Fruit fly (Drosophila melanogaster) whole organism, embryonic: ENCODE results near the gene Arpc4.

Source experiments
- Bgb ChIP-seq: fragments of 200-800 bp; sonication (Bioruptor generic); IDR thresholded peaks from 2 replicates; pipeline ENCODE4 v1.3.6; 2022; ENCODE audit warnings: missing biosample characterization, missing genetic modification characterization; ENCODE audit not compliant: partially characterized antibody
- CG10462 ChIP-seq: fragments of 200-800 bp; sonication (Bioruptor generic); optimal IDR thresholded peaks from 2 replicates; lab custom pipeline; 2016; ENCODE audit warnings: missing biosample characterization, missing genetic modification characterization
- CG12155 ChIP-seq: fragments of 200-800 bp; sonication (Bioruptor generic); optimal IDR thresholded peaks from 3 replicates; lab custom pipeline; 2016; ENCODE audit warnings: missing biosample characterization, missing genetic modification characterization
- CG12769 ChIP-seq: fragments of 200-800 bp; sonication (Bioruptor generic); optimal IDR thresholded peaks from 2 replicates; lab custom pipeline; 2019; ENCODE audit warnings: missing biosample characterization, mild to moderate bottlenecking, missing genetic modification characterization, moderate library complexity
- CG13123 ChIP-seq: fragments of 200-800 bp; sonication (Bioruptor generic); optimal IDR thresholded peaks from 2 replicates; lab custom pipeline; 2016; ENCODE audit warnings: missing biosample characterization, missing genetic modification characterization
- CG13287 ChIP-seq: fragments of 200-800 bp; sonication (Bioruptor generic); IDR thresholded peaks from 2 replicates; pipeline ENCODE4 v1.3.6; 2022; ENCODE audit warnings: missing biosample characterization, missing genetic modification characterization; ENCODE audit not compliant: partially characterized antibody
- CG13894 ChIP-seq: fragments of 200-800 bp; sonication (Bioruptor generic); optimal IDR thresholded peaks from 3 replicates; lab custom pipeline; 2018; ENCODE audit warnings: missing biosample characterization, mild to moderate bottlenecking, missing genetic modification characterization, moderate library complexity
- CG15011 ChIP-seq: fragments of 200-800 bp; sonication (Bioruptor generic); optimal IDR thresholded peaks from 3 replicates; lab custom pipeline; 2018; ENCODE audit warnings: missing biosample characterization, mild to moderate bottlenecking, missing genetic modification characterization
- CG1529 ChIP-seq: fragments of 200-800 bp; sonication (Bioruptor generic); optimal IDR thresholded peaks from 3 replicates; lab custom pipeline; 2018; ENCODE audit warnings: missing biosample characterization, missing genetic modification characterization
- CG18599 ChIP-seq: fragments of 200-800 bp; sonication (Bioruptor generic); optimal IDR thresholded peaks from 3 replicates; lab custom pipeline; 2017; ENCODE audit warnings: missing biosample characterization, missing genetic modification characterization, mild to moderate bottlenecking, moderate library complexity, missing genetic modification reagents
- CG2199 ChIP-seq: fragments of 200-800 bp; sonication (Bioruptor generic); IDR thresholded peaks from 3 replicates; pipeline ENCODE4 v1.3.6; 2022; ENCODE audit warnings: missing biosample characterization, missing genetic modification characterization
- CG2202 ChIP-seq: fragments of 200-800 bp; sonication (Bioruptor generic); optimal IDR thresholded peaks from 2 replicates; lab custom pipeline; 2018; ENCODE audit warnings: missing biosample characterization, mild to moderate bottlenecking, missing genetic modification characterization
- CG31441 ChIP-seq: fragments of 200-800 bp; sonication (Bioruptor generic); IDR thresholded peaks from 2 replicates; pipeline ENCODE4 v1.3.6; 2022; ENCODE audit warnings: missing biosample characterization, missing genetic modification characterization
- CG32532 ChIP-seq: fragments of 200-800 bp; sonication (Bioruptor generic); IDR thresholded peaks from 2 replicates; pipeline ENCODE4 v1.3.6; 2022; ENCODE audit warnings: missing biosample characterization, missing genetic modification characterization
- CG5180 ChIP-seq: fragments of 200-800 bp; sonication (Bioruptor generic); optimal IDR thresholded peaks from 3 replicates; lab custom pipeline; 2017; ENCODE audit warnings: missing biosample characterization, missing genetic modification characterization, mild to moderate bottlenecking, moderate library complexity, missing genetic modification reagents
- CG6175 ChIP-seq: fragments of 200-800 bp; sonication (Bioruptor generic); IDR thresholded peaks from 3 replicates; pipeline ENCODE4 v1.3.6; 2022; ENCODE audit warnings: missing biosample characterization, missing genetic modification characterization
- CG6765 ChIP-seq: fragments of 200-800 bp; sonication (Bioruptor generic); optimal IDR thresholded peaks from 3 replicates; lab custom pipeline; 2017; ENCODE audit warnings: missing biosample characterization, mild to moderate bottlenecking, missing genetic modification characterization
- CG8478 ChIP-seq: fragments of >200 bp; optimal IDR thresholded peaks from 2 replicates; lab custom pipeline; 2018
- CG9932 ChIP-seq: fragments of 200-800 bp; sonication (Bioruptor generic); IDR thresholded peaks from 2 replicates; pipeline ENCODE4 v1.3.6; 2022; ENCODE audit warnings: missing biosample characterization, missing genetic modification characterization
- Dll ChIP-seq: fragments of 200-800 bp; sonication (Bioruptor generic); IDR thresholded peaks from 4 replicates; pipeline ENCODE4 v1.3.6; 2022; ENCODE audit warnings: missing biosample characterization, missing genetic modification characterization; ENCODE audit not compliant: partially characterized antibody
- Elba2 ChIP-seq: fragments of 200-800 bp; sonication (Bioruptor generic); optimal IDR thresholded peaks from 3 replicates; lab custom pipeline; 2016; ENCODE audit warnings: missing biosample characterization, missing genetic modification characterization
- Jarid2 ChIP-seq: fragments of 200-800 bp; sonication (Bioruptor generic); optimal IDR thresholded peaks from 3 replicates; lab custom pipeline; 2017; ENCODE audit warnings: mild to moderate bottlenecking, missing biosample characterization, missing genetic modification reagents, missing genetic modification characterization
- Poxn ChIP-seq: fragments of 200-800 bp; sonication (Bioruptor generic); IDR thresholded peaks from 2 replicates; pipeline ENCODE4 v1.3.6; 2022; ENCODE audit warnings: missing biosample characterization, missing genetic modification characterization
- Scr ChIP-seq: fragments of 200-800 bp; sonication (Bioruptor generic); IDR thresholded peaks from 2 replicates; pipeline ENCODE4 v1.3.6; 2022; ENCODE audit warnings: missing biosample characterization, missing genetic modification characterization; ENCODE audit not compliant: partially characterized antibody
- Xrp1 ChIP-seq: fragments of 200-800 bp; sonication (Bioruptor generic); IDR thresholded peaks from 2 replicates; pipeline ENCODE4 v1.3.6; 2022; ENCODE audit warnings: missing biosample characterization, missing genetic modification characterization
- al ChIP-seq: fragments of 200-800 bp; sonication (Bioruptor generic); IDR thresholded peaks from 2 replicates; pipeline ENCODE4 v1.3.6; 2022; ENCODE audit warnings: missing biosample characterization, missing genetic modification characterization
- ato ChIP-seq: fragments of 200-800 bp; sonication (Bioruptor generic); IDR thresholded peaks from 2 replicates; pipeline ENCODE4 v1.3.6; 2022; ENCODE audit warnings: missing biosample characterization, missing genetic modification characterization; ENCODE audit not compliant: partially characterized antibody
- cg ChIP-seq: fragments of 200-800 bp; sonication (Bioruptor generic); optimal IDR thresholded peaks from 3 replicates; lab custom pipeline; 2019; ENCODE audit warnings: missing biosample characterization, mild to moderate bottlenecking, missing genetic modification characterization, moderate library complexity
- chinmo ChIP-seq: fragments of 200-800 bp; sonication (Bioruptor generic); IDR thresholded peaks from 4 replicates; pipeline ENCODE4 v1.3.6; 2022; ENCODE audit warnings: missing biosample characterization, missing genetic modification characterization; ENCODE audit not compliant: partially characterized antibody
- croc ChIP-seq: fragments of 200-800 bp; sonication (Bioruptor generic); conservative IDR thresholded peaks from 3 replicates; pipeline ENCODE4 v1.3.6; 2022; ENCODE audit warnings: missing biosample characterization, missing genetic modification characterization
- crol ChIP-seq: fragments of 200-800 bp; sonication (Bioruptor generic); IDR thresholded peaks from 2 replicates; pipeline ENCODE4 v1.3.6; 2022; ENCODE audit warnings: missing biosample characterization, missing genetic modification characterization
- eve ChIP-seq, 2 experiments: fragments of >200 bp; optimal IDR thresholded peaks; 2 replicates each; lab custom pipeline; 2017; ENCODE audit warnings: missing biosample characterization in 2 of 2, missing genetic modification characterization in 2 of 2
- gro ChIP-seq: fragments of 200-800 bp; sonication (Bioruptor generic); optimal IDR thresholded peaks from 2 replicates; lab custom pipeline; 2016; ENCODE audit warnings: missing biosample characterization, missing genetic modification characterization
- lov ChIP-seq, 2 experiments: fragments of 200-800 bp in 1 of 2; fragments of >200 bp in 1 of 2; sonication (Bioruptor generic) in 1 of 2; IDR thresholded peaks in 1 of 2; optimal IDR thresholded peaks in 1 of 2; 2 replicates in 1 of 2; 3 replicates in 1 of 2; pipeline versions ENCODE4 v1.3.6 to Lab custom; 2017 to 2022; ENCODE audit warnings: missing biosample characterization in 1 of 2, missing genetic modification characterization in 1 of 2
- mirr ChIP-seq: fragments of 200-800 bp; sonication (Bioruptor generic); optimal IDR thresholded peaks from 3 replicates; lab custom pipeline; 2018; ENCODE audit warnings: missing biosample characterization, mild to moderate bottlenecking, missing genetic modification characterization
- odd ChIP-seq: fragments of 200-800 bp; sonication (Bioruptor generic); optimal IDR thresholded peaks from 2 replicates; lab custom pipeline; 2017; ENCODE audit warnings: missing biosample characterization, mild to moderate bottlenecking, missing genetic modification characterization
- pros ChIP-seq: fragments of 200-800 bp; sonication (Bioruptor generic); optimal IDR thresholded peaks from 3 replicates; lab custom pipeline; 2019; ENCODE audit warnings: missing biosample characterization, mild to moderate bottlenecking, missing genetic modification characterization, moderate library complexity
- rib ChIP-seq: fragments of 200-800 bp; sonication (Bioruptor generic); IDR thresholded peaks from 2 replicates; pipeline ENCODE4 v1.3.6; 2022; ENCODE audit warnings: missing biosample characterization, missing genetic modification characterization
- schlank ChIP-seq: fragments of 200-800 bp; sonication (Bioruptor generic); optimal IDR thresholded peaks from 2 replicates; lab custom pipeline; 2018; ENCODE audit warnings: missing biosample characterization, mild to moderate bottlenecking, missing genetic modification characterization
- scrt ChIP-seq: fragments of 200-800 bp; sonication (Bioruptor generic); optimal IDR thresholded peaks from 2 replicates; lab custom pipeline; 2018; ENCODE audit warnings: missing biosample characterization, mild to moderate bottlenecking, missing genetic modification characterization, moderate library complexity
- sd ChIP-seq: fragments of 200-800 bp; sonication (Bioruptor generic); optimal IDR thresholded peaks from 3 replicates; lab custom pipeline; 2018; ENCODE audit warnings: missing biosample characterization, mild to moderate bottlenecking, missing genetic modification characterization, moderate library complexity
- sens ChIP-seq: fragments of 200-800 bp; sonication (Bioruptor generic); peaks from one replicate; lab custom pipeline; 2016; ENCODE audit warnings: missing biosample characterization, missing genetic modification characterization
- sna ChIP-seq: fragments of 200-800 bp; sonication (Bioruptor generic); IDR thresholded peaks from 2 replicates; pipeline ENCODE4 v1.3.6; 2022; ENCODE audit warnings: missing biosample characterization, missing genetic modification characterization; ENCODE audit not compliant: partially characterized antibody
- sr ChIP-seq: fragments of 200-800 bp; sonication (Bioruptor generic); IDR thresholded peaks from 3 replicates; pipeline ENCODE4 v1.3.6; 2022; ENCODE audit warnings: missing biosample characterization, missing genetic modification characterization
- stc ChIP-seq: fragments of 200-800 bp; sonication (Bioruptor generic); IDR thresholded peaks from 2 replicates; pipeline ENCODE4 v1.3.6; 2022; ENCODE audit warnings: missing biosample characterization, missing genetic modification characterization
- stwl ChIP-seq: fragments of 200-800 bp; sonication (Bioruptor generic); optimal IDR thresholded peaks from 3 replicates; lab custom pipeline; 2018; ENCODE audit warnings: missing biosample characterization, mild to moderate bottlenecking, missing genetic modification characterization, moderate library complexity
- sug ChIP-seq: fragments of 200-800 bp; optimal IDR thresholded peaks from 2 replicates; lab custom pipeline; 2019; ENCODE audit warnings: missing biosample characterization, mild to moderate bottlenecking, missing genetic modification characterization, moderate library complexity

Gene Arpc4

dm6 chr2L:6081134-6081832 is 43.6 kb upstream of the Arpc4 start (continued):
- TF ChIP-seq lov (optimal IDR thresholded peaks at IDR 0.05; lab: Kevin White, UChicago) = no peak
- TF ChIP-seq lov (GFP tag; IDR thresholded peaks at IDR 0.05; lab: Robert Waterston, UW) = no peak
- TF ChIP-seq Poxn (GFP tag; lab: Robert Waterston, UW) = no peak
- 0 out of 2 replicates have a peak, but pooled peaks have one; percentile 15 for TF ChIP-seq ato (GFP tag; lab: Robert Waterston, UW)
- peak; percentile 27 for TF ChIP-seq cg (GFP tag; lab: Kevin White, UChicago)
- peak; percentile 45; the same call in 1 of the 2 replicates for TF ChIP-seq crol (GFP tag; lab: Robert Waterston, UW)
- no peak for TF ChIP-seq CG13123 (GFP tag; lab: Kevin White, UChicago)
- no peak for TF ChIP-seq CG31441
- TF ChIP-seq chinmo (GFP tag; lab: Robert Waterston, UW) = 0 out of 4 replicates have a peak, but pooled peaks have one; percentile 13
- peak; percentile 21 for TF ChIP-seq CG8478 (lab: Kevin White, UChicago)
- no peak for TF ChIP-seq Dll (GFP tag; lab: Robert Waterston, UW)
- TF ChIP-seq al = no peak
- TF ChIP-seq sens = peak; percentile 3
- no peak for TF ChIP-seq sna (GFP tag; lab: Robert Waterston, UW)
- TF ChIP-seq CG2202 (tag; lab: Kevin White, UChicago) = no peak
- TF ChIP-seq pros (GFP tag; lab: Kevin White, UChicago) = peak; percentile 86
- no peak for TF ChIP-seq CG10462 (GFP tag; lab: Kevin White, UChicago)
- TF ChIP-seq CG12155 (GFP tag; lab: Kevin White, UChicago) = peak; percentile 6
- peak; percentile 20; the same call in 1 of the 2 replicates for TF ChIP-seq stc (GFP tag; lab: Robert Waterston, UW)
- TF ChIP-seq Xrp1 = 0 out of 2 replicates have a peak, but pooled peaks have one; percentile 20
- TF ChIP-seq odd (GFP tag; lab: Kevin White, UChicago) = no peak
- TF ChIP-seq CG2199 (GFP tag; lab: Robert Waterston, UW) = peak; percentile 70; the same call in 1 of the 3 replicates
- TF ChIP-seq CG6765 (GFP tag; lab: Kevin White, UChicago) = no peak

dm6 chr2L:6082157-6082645 is 42.7 kb upstream of the Arpc4 start, which contains the start of gene Kr-h1:
TSS of gene Kr-h1 (plus strand) at chr2L:6082603.
- TF ChIP-seq gro (GFP tag; lab: Kevin White, UChicago) = peak; percentile 11
- peak; percentile 80; the same call in 2 of the 3 replicates for TF ChIP-seq CG6175 (GFP tag; lab: Robert Waterston, UW)
- no peak for TF ChIP-seq CG32532 (GFP tag; lab: Robert Waterston, UW)
- TF ChIP-seq mirr (GFP tag; lab: Kevin White, UChicago) = peak; percentile 54
- TF ChIP-seq sd (tag; lab: Kevin White, UChicago) = peak; percentile 65
- no peak for TF ChIP-seq CG5180
- peak; percentile 17; the same call in 1 of the 2 replicates for TF ChIP-seq CG9932 (GFP tag; lab: Robert Waterston, UW)
- peak; percentile 85 for TF ChIP-seq rib
- peak; percentile 42; the same call in 1 of the 2 replicates for TF ChIP-seq CG13287 (GFP tag; lab: Robert Waterston, UW)
- peak; percentile 23; the same call in 1 of the 2 replicates for TF ChIP-seq Bgb (GFP tag; lab: Robert Waterston, UW)
- peak; percentile 75 for TF ChIP-seq sug (tag; lab: Kevin White, UChicago)
- TF ChIP-seq cg (GFP tag; lab: Kevin White, UChicago) = peak; percentile 67
- TF ChIP-seq schlank (tag; lab: Kevin White, UChicago) = no peak
- TF ChIP-seq scrt (GFP tag; lab: Kevin White, UChicago) = peak; percentile 14
- TF ChIP-seq CG12769 = peak; percentile 11
- no peak for TF ChIP-seq stwl
- TF ChIP-seq Jarid2 (GFP tag; lab: Kevin White, UChicago) = peak; percentile 33
- no peak for TF ChIP-seq croc (GFP tag; lab: Robert Waterston, UW)
- peak; percentile 72 for TF ChIP-seq CG12155 (GFP tag; lab: Kevin White, UChicago)
- TF ChIP-seq CG18599 (GFP tag; lab: Kevin White, UChicago) = no peak
- no peak for TF ChIP-seq sr (GFP tag; lab: Robert Waterston, UW)
- no peak for TF ChIP-seq CG15011 (GFP tag; lab: Kevin White, UChicago)
- TF ChIP-seq CG1529 (GFP tag; lab: Kevin White, UChicago) = no peak
- TF ChIP-seq Elba2 (GFP tag; lab: Kevin White, UChicago) = no peak
- TF ChIP-seq eve (GFP tag; optimal IDR thresholded peaks at IDR 0.05; lab: Kevin White, UChicago) = no peak
- TF ChIP-seq Scr = 0 out of 2 replicates have a peak, but pooled peaks have one; percentile 12
- TF ChIP-seq CG31441 = no peak
- TF ChIP-seq CG13894 (tag; lab: Kevin White, UChicago) = peak; percentile 72
